Fruit fly (Drosophila melanogaster) whole organism, embryonic: ENCODE data around the gene CG5235.
A peak's percentile ranks its signal among the peaks of the same experiment; 100 is the strongest.

Experiments used
- CG42726 ChIP-seq: fragments of 200-800 bp; sonication (Bioruptor generic); IDR thresholded peaks from 2 replicates; pipeline ENCODE4 v1.3.6; 2022; ENCODE audit warnings: missing biosample characterization, missing genetic modification characterization; ENCODE audit not compliant: partially characterized antibody
- Opbp ChIP-seq: fragments of 200-800 bp; sonication (Bioruptor generic); IDR thresholded peaks from 3 replicates; pipeline ENCODE4 v1.3.6; 2022; ENCODE audit warnings: missing biosample characterization, missing genetic modification characterization; ENCODE audit not compliant: partially characterized antibody
- Sox102F ChIP-seq: fragments of 200-800 bp; sonication (Bioruptor generic); optimal IDR thresholded peaks from 2 replicates; lab custom pipeline; 2018; ENCODE audit warnings: missing biosample characterization, mild to moderate bottlenecking, missing genetic modification characterization, moderate library complexity
- ase ChIP-seq: fragments of 200-800 bp; sonication (Bioruptor generic); IDR thresholded peaks from 3 replicates; pipeline ENCODE4 v1.3.6; 2022; ENCODE audit warnings: missing biosample characterization, missing genetic modification characterization
- ftz-f1 ChIP-seq: fragments of 200-800 bp; sonication (Bioruptor generic); optimal IDR thresholded peaks from 2 replicates; lab custom pipeline; 2016; ENCODE audit warnings: missing biosample characterization, missing genetic modification characterization
- shn ChIP-seq: fragments of 200-800 bp; sonication (Bioruptor generic); optimal IDR thresholded peaks from 3 replicates; lab custom pipeline; 2016; ENCODE audit warnings: missing biosample characterization, missing genetic modification characterization

dm6 chr3L:16113003-16113606 is 22.9 kb upstream of the CG5235 start, which contains the start of gene Taf4:
- no peak for TF ChIP-seq ase
- peak; percentile 54; the same call in 1 of the 3 replicates for TF ChIP-seq Opbp (GFP tag; lab: Robert Waterston, UW)
- TF ChIP-seq Sox102F (GFP tag; lab: Kevin White, UChicago): no peak
- no peak for TF ChIP-seq shn (GFP tag; lab: Kevin White, UChicago)
- no peak for TF ChIP-seq CG42726 (GFP tag; lab: Robert Waterston, UW)
- no peak for TF ChIP-seq ftz-f1 (GFP tag; lab: Kevin White, UChicago)
